Fruit fly (Drosophila melanogaster) whole organism, pupa: ENCODE data around the gene CG7988.

ENCODE experiments used
- CG10348 ChIP-seq: fragments of 200-800 bp; sonication (Bioruptor generic); IDR thresholded peaks from 2 replicates; pipeline ENCODE4 v1.3.6; 2022; ENCODE audit warnings: missing biosample characterization, missing genetic modification characterization
- CG12605 ChIP-seq: fragments of 200-800 bp; sonication (Bioruptor generic); IDR thresholded peaks from 2 replicates; pipeline ENCODE4 v1.3.6; 2022; ENCODE audit warnings: missing biosample characterization, missing genetic modification characterization
- CG14655 ChIP-seq: fragments of 200-800 bp; sonication (Bioruptor generic); optimal IDR thresholded peaks from 3 replicates; lab custom pipeline; 2017; ENCODE audit warnings: mild to moderate bottlenecking, missing biosample characterization, missing genetic modification reagents, missing genetic modification characterization
- CG15710 ChIP-seq: fragments of 200-800 bp; sonication (Bioruptor generic); optimal IDR thresholded peaks from 2 replicates; lab custom pipeline; 2018; ENCODE audit warnings: missing biosample characterization, mild to moderate bottlenecking, missing genetic modification characterization, moderate library complexity
- CG17806 ChIP-seq: fragments of 200-800 bp; sonication (Bioruptor generic); optimal IDR thresholded peaks from 2 replicates; lab custom pipeline; 2018; ENCODE audit warnings: missing biosample characterization, mild to moderate bottlenecking, missing genetic modification characterization, moderate library complexity
- CG32121 ChIP-seq: fragments of 200-800 bp; sonication (Bioruptor generic); IDR thresholded peaks from 2 replicates; pipeline ENCODE4 v1.3.6; 2022; ENCODE audit warnings: missing biosample characterization, missing genetic modification characterization
- CG8301 ChIP-seq: fragments of 200-800 bp; sonication (Bioruptor generic); optimal IDR thresholded peaks from 2 replicates; lab custom pipeline; 2018; ENCODE audit warnings: missing biosample characterization, mild to moderate bottlenecking, missing genetic modification characterization
- CG9948 ChIP-seq: fragments of 200-800 bp; sonication (Bioruptor generic); optimal IDR thresholded peaks from 2 replicates; lab custom pipeline; 2018; ENCODE audit warnings: missing biosample characterization, mild to moderate bottlenecking, missing genetic modification characterization, moderate library complexity
- EcR ChIP-seq: fragments of 200-800 bp; sonication (Bioruptor generic); optimal IDR thresholded peaks from 3 replicates; lab custom pipeline; 2019; ENCODE audit warnings: missing biosample characterization, missing genetic modification characterization, mild to moderate bottlenecking, moderate library complexity, missing genetic modification reagents
- Ets98B ChIP-seq: fragments of 200-800 bp; sonication (Bioruptor generic); IDR thresholded peaks from 2 replicates; pipeline ENCODE4 v1.3.6; 2022; ENCODE audit warnings: missing biosample characterization, missing genetic modification characterization
- Pif1B ChIP-seq: fragments of 200-800 bp; sonication (Bioruptor generic); optimal IDR thresholded peaks from 3 replicates; lab custom pipeline; 2016; ENCODE audit warnings: missing biosample characterization, missing genetic modification characterization
- Snoo ChIP-seq: fragments of 200-800 bp; sonication (Bioruptor generic); optimal IDR thresholded peaks from 3 replicates; lab custom pipeline; 2017; ENCODE audit warnings: missing biosample characterization, mild to moderate bottlenecking, missing genetic modification characterization, inconsistent platforms
- fd96Ca ChIP-seq: fragments of 200-800 bp; sonication (Bioruptor generic); IDR thresholded peaks from 3 replicates; pipeline ENCODE4 v1.3.6; 2022; ENCODE audit warnings: missing biosample characterization, missing genetic modification characterization
- rn ChIP-seq: fragments of 200-800 bp; sonication (Bioruptor generic); IDR thresholded peaks from 2 replicates; pipeline ENCODE4 v1.3.6; 2022; ENCODE audit warnings: missing biosample characterization, missing genetic modification characterization

- TF ChIP-seq EcR (GFP tag; lab: Kevin White, UChicago) (no peak), CG17806 (tag; lab: Kevin White, UChicago) (peak; percentile 63), Snoo (peak; percentile 71), CG14655 (GFP tag; lab: Kevin White, UChicago) (no peak), CG15710 (tag; lab: Kevin White, UChicago) (peak; percentile 65), CG12605 (peak; percentile 70), Pif1B (peak; percentile 56), rn (GFP tag; lab: Robert Waterston, UW) (0 out of 2 replicates have a peak, but pooled peaks have one; percentile 26), CG8301 (peak; percentile 85), CG32121 (GFP tag; lab: Robert Waterston, UW) (peak; percentile 78), Ets98B (GFP tag; lab: Robert Waterston, UW) (peak; percentile 62), fd96Ca (GFP tag; lab: Robert Waterston, UW) (0 out of 3 replicates have a peak, but pooled peaks have one; percentile 58), CG9948 (tag; lab: Kevin White, UChicago) (peak; percentile 73), CG10348 (GFP tag; lab: Robert Waterston, UW) (no peak; the same call in 1 of the 2 replicates)
These were observed 48.1 kb upstream of the CG7988 start for dm6 chr3R:18171983-18172967.
